Worm (Caenorhabditis elegans) whole organism, midembryonic: ENCODE data around the gene C02F4.5.

Source experiments
- T22C8.4 ChIP-seq: fragments of 200-800 bp; sonication (Bioruptor generic); IDR thresholded peaks from 2 replicates; pipeline ENCODE4 v1.3.6; 2022; ENCODE audit warnings: missing genetic modification characterization, missing compliant biosample characterization
- cog-1 ChIP-seq: sonication (generic microtip); optimal IDR thresholded peaks from 2 replicates; lab custom pipeline; 2016; ENCODE audit warnings: missing genetic modification characterization, missing compliant biosample characterization
- flt-1 ChIP-seq: fragments of 200-800 bp; sonication (Bioruptor generic); IDR thresholded peaks from 2 replicates; pipeline ENCODE4 v1.3.6; 2022; ENCODE audit warnings: missing genetic modification characterization, missing compliant biosample characterization
- ref-1 ChIP-seq: fragments of 200-800 bp; sonication (Bioruptor generic); conservative IDR thresholded peaks from 2 replicates; pipeline ENCODE4 v1.3.6; 2022; ENCODE audit warnings: missing genetic modification reagents, missing genetic modification characterization, missing compliant biosample characterization

DNA sequence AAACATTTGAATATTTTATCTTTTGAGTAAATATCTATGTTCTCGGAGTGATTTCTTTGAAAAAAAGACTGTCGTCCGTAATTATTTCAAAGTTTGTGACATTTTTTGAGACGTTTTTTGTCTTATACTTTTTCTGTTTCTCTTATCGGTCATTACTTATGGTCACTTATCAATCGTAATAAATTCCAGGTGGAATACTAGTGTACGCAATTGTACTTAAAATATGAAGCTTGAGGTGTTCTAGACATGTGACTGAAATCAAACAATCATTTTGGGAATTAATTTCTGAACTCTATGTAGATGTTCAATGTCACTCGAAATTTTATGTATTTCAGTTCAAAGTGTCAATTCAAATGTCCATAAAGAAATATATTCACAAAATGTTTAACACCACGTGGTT, 18.3 kb upstream of the C02F4.5 start:
- TF ChIP-seq cog-1 (tag; lab: Kevin White, UChicago) = no peak
- TF ChIP-seq flt-1 (GFP tag; lab: Robert Waterston, UW) = no peak
- no peak for TF ChIP-seq ref-1
- TF ChIP-seq T22C8.4 = no peak
